Worm (Caenorhabditis elegans) whole organism, L1 larva: ENCODE results near the gene Y46G5A.22.

ENCODE experiments used
- aly-2 ChIP-seq: fragments of 150-350 bp; optimal IDR thresholded peaks from 2 replicates; lab custom pipeline; 2014; ENCODE audit warnings: missing biosample characterization, missing genetic modification characterization
- rnt-1 ChIP-seq: sonication (generic microtip); optimal IDR thresholded peaks from 2 replicates; lab custom pipeline; 2016; ENCODE audit warnings: mild to moderate bottlenecking, missing genetic modification characterization, moderate library complexity, missing compliant biosample characterization

DNA sequence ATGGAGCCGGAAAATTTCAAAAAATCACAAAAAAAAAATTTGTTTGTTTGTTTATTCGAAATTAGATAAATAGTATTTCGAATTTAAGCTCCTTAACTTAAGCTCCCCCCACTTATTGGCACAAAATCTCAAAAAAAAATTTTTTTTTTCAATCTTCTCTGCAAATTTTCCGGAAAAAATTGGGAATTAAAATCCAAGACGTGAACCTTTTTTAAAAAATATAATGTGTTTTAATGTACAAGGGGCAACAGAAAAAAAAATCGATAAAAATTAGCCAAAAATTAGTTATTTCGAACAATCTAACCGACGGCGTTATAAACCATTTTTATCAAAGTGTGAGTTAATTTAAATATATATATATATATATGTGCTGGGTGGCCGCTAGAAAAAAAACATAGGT is 44.0 kb downstream of the Y46G5A.22 start, which contains the start of gene Y46G5A.14:
- no peak for TF ChIP-seq aly-2
- no peak for TF ChIP-seq rnt-1 (tag; lab: Kevin White, UChicago)
